Worm (Caenorhabditis elegans): ENCODE results near the gene C10E2.2.

C10E2.2 gene

ce11 chrX:16726879-16727278 is 18.2 kb upstream of the C10E2.2 start (continued):
- no peak for TF ChIP-seq pha-4 (tag; optimal IDR thresholded peaks at IDR 0.05)
- peak; percentile 69 for TF ChIP-seq unc-55 (GFP tag; optimal IDR thresholded peaks at IDR 0.05)
- peak; percentile 67 for TF ChIP-seq ceh-19 (GFP tag; optimal IDR thresholded peaks at IDR 0.05)
- TF ChIP-seq unc-3 (GFP tag; conservative IDR thresholded peaks at IDR 0.05): peak; percentile 29; the same call in 1 of the 2 replicates
- no peak for TF ChIP-seq unc-3 (tag; optimal IDR thresholded peaks at IDR 0.05)
- peak; percentile 23 for TF ChIP-seq hlh-8 (tag; optimal IDR thresholded peaks at IDR 0.05)
- TF ChIP-seq fkh-6 (tag; optimal IDR thresholded peaks at IDR 0.05): no peak
- no peak for TF ChIP-seq che-1 (tag; optimal IDR thresholded peaks at IDR 0.05)
- no peak for TF ChIP-seq C38D4.7 (GFP tag; optimal IDR thresholded peaks at IDR 0.05)
- TF ChIP-seq unc-86 (tag; optimal IDR thresholded peaks at IDR 0.05): peak; percentile 34
- no peak for TF ChIP-seq K02D7.2 (tag; optimal IDR thresholded peaks at IDR 0.05)
- peak; percentile 91 for TF ChIP-seq ceh-18 (tag; optimal IDR thresholded peaks at IDR 0.05)
- TF ChIP-seq dve-1 (tag; optimal IDR thresholded peaks at IDR 0.05): peak; percentile 53
- peak; percentile 41 for TF ChIP-seq K09A11.1 (tag; optimal IDR thresholded peaks at IDR 0.05; ENCODE audit: insufficient read depth)
- TF ChIP-seq pat-9 (tag; optimal IDR thresholded peaks at IDR 0.05): no peak
- TF ChIP-seq ets-4 (tag; optimal IDR thresholded peaks at IDR 0.05): peak; percentile 60

DNA sequence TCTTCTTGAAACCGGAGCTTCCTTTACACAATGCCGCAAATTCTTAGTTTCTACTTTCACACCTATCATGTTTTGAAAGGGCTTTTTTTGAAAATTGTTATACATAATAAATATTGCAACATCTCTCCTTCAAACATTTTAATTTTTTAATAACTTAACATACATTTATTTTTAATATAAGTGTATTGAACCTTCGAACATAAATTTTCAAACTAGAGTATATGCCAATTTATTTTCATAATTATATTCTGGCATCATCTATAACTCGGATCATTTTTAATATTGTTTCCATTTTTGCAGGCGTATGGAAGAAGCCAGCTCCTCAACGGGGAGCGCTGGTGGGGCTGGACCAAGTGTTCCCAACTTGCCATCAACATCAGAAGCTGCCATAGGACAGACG is 15.8 kb upstream of the C10E2.2 start, which contains the start of gene hda-4:
Gene hda-4 (plus strand): TSS at position 301 of the 400 bp plus-strand sequence.
- TF ChIP-seq C38D4.7 (GFP tag; optimal IDR thresholded peaks at IDR 0.05): no peak
- no peak for TF ChIP-seq elt-4 (tag; optimal IDR thresholded peaks at IDR 0.05)
- no peak for TF ChIP-seq hlh-8 (tag; optimal IDR thresholded peaks at IDR 0.05)
- TF ChIP-seq ama-1 (optimal IDR thresholded peaks at IDR 0.05): no peak
- no peak for TF ChIP-seq tbx-2 (tag; optimal IDR thresholded peaks at IDR 0.05)
- TF ChIP-seq odd-2 (tag; optimal IDR thresholded peaks at IDR 0.05): no peak
- TF ChIP-seq ceh-45 (GFP tag; IDR thresholded peaks at IDR 0.05): no peak
- TF ChIP-seq nfya-1 (tag; optimal IDR thresholded peaks at IDR 0.05): no peak
- TF ChIP-seq ref-2 (tag; optimal IDR thresholded peaks at IDR 0.05): no peak
- TF ChIP-seq rnt-1 (tag; optimal IDR thresholded peaks at IDR 0.05): no peak
- no peak for TF ChIP-seq unc-3 (GFP tag; conservative IDR thresholded peaks at IDR 0.05)
- TF ChIP-seq unc-3 (tag; optimal IDR thresholded peaks at IDR 0.05): no peak
- no peak for TF ChIP-seq fax-1 (tag; optimal IDR thresholded peaks at IDR 0.05)

DNA sequence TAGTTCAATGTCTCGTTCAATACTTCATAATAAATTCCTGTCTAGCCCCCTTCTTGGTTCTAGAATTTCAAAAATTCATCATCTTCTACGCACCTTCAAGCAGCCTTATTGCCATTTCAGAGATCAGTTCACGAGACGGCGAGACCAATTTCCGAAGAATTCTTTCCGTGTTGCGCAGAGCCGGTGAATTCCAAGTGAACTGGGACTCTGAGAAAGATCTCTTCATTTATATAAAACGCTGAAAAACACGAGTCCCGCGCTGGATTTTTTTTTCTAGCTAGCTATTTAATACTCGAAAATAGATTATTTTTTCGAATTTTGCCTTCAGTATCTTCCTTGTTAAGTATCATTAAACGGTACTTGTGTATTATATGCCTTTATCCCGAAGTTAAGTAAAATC is 13.9 kb upstream of the C10E2.2 start:
- no peak for TF ChIP-seq dve-1 (tag; optimal IDR thresholded peaks at IDR 0.05)
- no peak for TF ChIP-seq ceh-18 (tag; optimal IDR thresholded peaks at IDR 0.05)
- no peak for TF ChIP-seq odd-2 (tag; optimal IDR thresholded peaks at IDR 0.05)
- TF ChIP-seq pha-2 (tag; optimal IDR thresholded peaks at IDR 0.05): no peak
- no peak for TF ChIP-seq unc-42 (tag; optimal IDR thresholded peaks at IDR 0.05)
- TF ChIP-seq ttx-3 (tag; optimal IDR thresholded peaks at IDR 0.05): no peak
- no peak for TF ChIP-seq unc-3 (GFP tag; conservative IDR thresholded peaks at IDR 0.05)
- TF ChIP-seq unc-3 (tag; optimal IDR thresholded peaks at IDR 0.05): no peak
- no peak for TF ChIP-seq fkh-6 (tag; optimal IDR thresholded peaks at IDR 0.05)
- TF ChIP-seq unc-55 (GFP tag; optimal IDR thresholded peaks at IDR 0.05): no peak
- no peak for TF ChIP-seq F13H6.1 (tag; optimal IDR thresholded peaks at IDR 0.05)
- TF ChIP-seq lin-11 (tag; optimal IDR thresholded peaks at IDR 0.05): no peak
- no peak for TF ChIP-seq pha-4 (tag; optimal IDR thresholded peaks at IDR 0.05)
- TF ChIP-seq zip-5 (tag; optimal IDR thresholded peaks at IDR 0.05): no peak
- no peak for TF ChIP-seq elt-4 (tag; optimal IDR thresholded peaks at IDR 0.05)

ce11 chrX:16732259-16732658 is 12.8 kb upstream of the C10E2.2 start:
- TF ChIP-seq ceh-18 (tag; optimal IDR thresholded peaks at IDR 0.05): peak; percentile 22
- no peak for TF ChIP-seq hlh-6 (tag; optimal IDR thresholded peaks at IDR 0.05)
- TF ChIP-seq ceh-48 (tag; optimal IDR thresholded peaks at IDR 0.05): no peak

DNA sequence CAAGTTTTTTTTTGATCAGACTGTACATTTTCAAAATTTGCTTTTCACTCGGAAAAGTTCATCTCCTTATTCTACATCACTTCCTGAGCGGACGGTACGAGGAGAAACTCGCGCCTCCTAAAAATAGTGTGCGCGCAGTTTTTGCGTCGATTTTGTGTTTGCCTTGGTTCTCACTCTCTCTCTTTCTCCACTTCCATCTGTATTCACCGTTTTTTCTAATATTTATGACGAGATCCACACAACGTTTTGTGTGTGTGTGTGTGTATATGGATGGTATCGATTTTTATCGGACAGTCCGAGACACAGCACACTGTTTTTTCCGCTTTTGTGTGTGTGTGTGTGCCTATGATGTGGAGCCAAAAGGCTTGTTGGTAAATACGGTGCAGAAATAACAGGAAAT is 11.6 kb upstream of the C10E2.2 start:
- TF ChIP-seq rnt-1 (tag; optimal IDR thresholded peaks at IDR 0.05) (no peak), tbx-2 (tag; optimal IDR thresholded peaks at IDR 0.05) (no peak), hlh-13 (GFP tag; optimal IDR thresholded peaks at IDR 0.05) (no peak), ceh-14 (tag; optimal IDR thresholded peaks at IDR 0.05) (no peak), ttx-3 (tag; optimal IDR thresholded peaks at IDR 0.05) (no peak), ama-1 (optimal IDR thresholded peaks at IDR 0.05) (no peak), elt-2 (tag; optimal IDR thresholded peaks at IDR 0.05) (no peak), che-1 (tag; optimal IDR thresholded peaks at IDR 0.05) (no peak), nhr-232 (tag; optimal IDR thresholded peaks at IDR 0.05) (no peak), C38D4.7 (GFP tag; optimal IDR thresholded peaks at IDR 0.05) (no peak), nhr-11 (tag; optimal IDR thresholded peaks at IDR 0.05) (no peak), odd-2 (tag; optimal IDR thresholded peaks at IDR 0.05) (no peak), npax-4 (tag; optimal IDR thresholded peaks at IDR 0.05) (no peak), fkh-6 (tag; optimal IDR thresholded peaks at IDR 0.05) (no peak), dmd-4 (tag; optimal IDR thresholded peaks at IDR 0.05; ENCODE audit: borderline replicate concordance) (no peak), elt-4 (tag; optimal IDR thresholded peaks at IDR 0.05) (no peak)
